Worm (Caenorhabditis elegans) whole organism, L2 larva: ENCODE results near the gene gtf-2H5.

ENCODE experiments used
- blmp-1 ChIP-seq: sonication (generic microtip); optimal IDR thresholded peaks from 2 replicates; lab custom pipeline; 2017; ENCODE audit warnings: missing genetic modification characterization, mild to moderate bottlenecking, missing compliant biosample characterization, antibody characterized with exemption, moderate library complexity; ENCODE audit not compliant: insufficient read depth
- ceh-82 ChIP-seq: fragments of 150-350 bp; optimal IDR thresholded peaks from 2 replicates; lab custom pipeline; 2014; ENCODE audit warnings: missing biosample characterization, missing genetic modification characterization
- elt-1 ChIP-seq: fragments of 150-350 bp; optimal IDR thresholded peaks from 2 replicates; lab custom pipeline; 2014; ENCODE audit warnings: missing biosample characterization, missing genetic modification characterization
- lin-11 ChIP-seq: fragments of 150-350 bp; sonication (generic microtip); optimal IDR thresholded peaks from 2 replicates; lab custom pipeline; 2014; ENCODE audit warnings: missing biosample characterization, missing genetic modification characterization, inconsistent platforms, mixed read lengths
- lin-13 ChIP-seq: fragments of 150-350 bp; optimal IDR thresholded peaks from 2 replicates; lab custom pipeline; 2014; ENCODE audit warnings: missing biosample characterization, missing genetic modification reagents, missing genetic modification characterization
- nhr-237 ChIP-seq: fragments of 150-350 bp; optimal IDR thresholded peaks from 2 replicates; lab custom pipeline; 2014; ENCODE audit warnings: missing biosample characterization, missing genetic modification characterization
- zag-1 ChIP-seq: fragments of 150-350 bp; optimal IDR thresholded peaks from 2 replicates; lab custom pipeline; 2014; ENCODE audit warnings: missing biosample characterization, missing genetic modification characterization

DNA sequence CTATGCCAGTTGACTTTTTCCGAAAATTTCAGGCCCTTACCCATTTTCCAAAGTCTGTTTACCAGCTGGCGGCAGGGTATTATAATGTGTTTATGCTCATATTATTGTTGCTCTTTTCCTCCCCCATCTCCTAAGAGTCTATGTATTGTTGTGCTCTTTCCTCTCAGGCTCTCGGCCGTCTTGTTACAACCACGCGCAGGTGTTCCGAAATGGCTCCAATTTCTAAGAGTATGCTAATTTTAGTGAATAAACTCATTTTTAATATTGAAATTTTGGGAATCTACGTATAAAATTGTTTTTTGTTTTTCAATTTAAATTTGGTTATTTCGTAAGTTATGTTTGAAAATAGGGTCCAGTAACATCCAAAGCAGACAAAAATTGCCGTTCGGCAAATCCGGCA is 19.3 kb downstream of the gtf-2H5 start:
- no peak for TF ChIP-seq lin-13 (GFP tag; lab: Kevin White, UChicago)
- TF ChIP-seq zag-1: no peak
- TF ChIP-seq ceh-82 (tag; lab: Kevin White, UChicago): no peak
- no peak for TF ChIP-seq blmp-1 (tag; lab: Kevin White, UChicago)
- no peak for TF ChIP-seq lin-11 (tag; lab: Kevin White, UChicago)
- no peak for TF ChIP-seq elt-1 (tag; lab: Kevin White, UChicago)
- no peak for TF ChIP-seq nhr-237 (tag; lab: Kevin White, UChicago)
